Fruit fly (Drosophila melanogaster) whole organism, prepupa: ENCODE data around the gene Mnr.
A peak's percentile ranks its signal among the peaks of the same experiment; 100 is the strongest.

ENCODE experiments used
- Blimp-1 ChIP-seq: fragments of 200-800 bp; sonication (Bioruptor generic); optimal IDR thresholded peaks from 3 replicates; lab custom pipeline; 2017; ENCODE audit warnings: missing biosample characterization, missing genetic modification characterization, mild to moderate bottlenecking, moderate library complexity, missing genetic modification reagents
- CG10631 ChIP-seq: fragments of 200-800 bp; sonication (Bioruptor generic); optimal IDR thresholded peaks from 2 replicates; lab custom pipeline; 2016; ENCODE audit warnings: missing biosample characterization, missing genetic modification characterization
- CG10669 ChIP-seq: fragments of 200-800 bp; sonication (Bioruptor generic); optimal IDR thresholded peaks from 3 replicates; lab custom pipeline; 2018; ENCODE audit warnings: missing biosample characterization, mild to moderate bottlenecking, missing genetic modification characterization, moderate library complexity
- CG11294 ChIP-seq: fragments of 200-800 bp; sonication (Bioruptor generic); IDR thresholded peaks from 2 replicates; pipeline ENCODE4 v1.3.6; 2022; ENCODE audit warnings: missing biosample characterization, missing genetic modification characterization
- CG11762 ChIP-seq: fragments of 200-800 bp; sonication (Bioruptor generic); optimal IDR thresholded peaks from 3 replicates; lab custom pipeline; 2016; ENCODE audit warnings: missing biosample characterization, missing genetic modification characterization; ENCODE audit not compliant: insufficient read depth
- CG11902 ChIP-seq: fragments of 200-800 bp; sonication (Bioruptor generic); optimal IDR thresholded peaks from 3 replicates; lab custom pipeline; 2016; ENCODE audit warnings: missing biosample characterization, missing genetic modification characterization
- CG15336 ChIP-seq: fragments of 200-800 bp; sonication (Bioruptor generic); IDR thresholded peaks from 2 replicates; pipeline ENCODE4 v1.3.6; 2022; ENCODE audit warnings: missing biosample characterization, missing genetic modification characterization
- CG1621 ChIP-seq: fragments of 200-800 bp; sonication (Bioruptor generic); optimal IDR thresholded peaks from 3 replicates; lab custom pipeline; 2018; ENCODE audit warnings: missing biosample characterization, mild to moderate bottlenecking, missing genetic modification characterization
- CG3032 ChIP-seq: fragments of 200-800 bp; optimal IDR thresholded peaks from 2 replicates; lab custom pipeline; 2019; ENCODE audit warnings: missing biosample characterization, mild to moderate bottlenecking, missing genetic modification characterization, moderate library complexity
- CG32006 ChIP-seq: fragments of 200-800 bp; sonication (Bioruptor generic); optimal IDR thresholded peaks from 3 replicates; lab custom pipeline; 2017; ENCODE audit warnings: missing biosample characterization, mild to moderate bottlenecking, missing genetic modification characterization
- CG4318 ChIP-seq: fragments of 200-800 bp; sonication (Bioruptor generic); optimal IDR thresholded peaks from 3 replicates; lab custom pipeline; 2017; ENCODE audit warnings: missing biosample characterization, mild to moderate bottlenecking, missing genetic modification characterization
- CG6163 ChIP-seq: fragments of 200-800 bp; sonication (Bioruptor generic); IDR thresholded peaks from 3 replicates; pipeline ENCODE4 v1.3.6; 2022; ENCODE audit warnings: missing biosample characterization, missing genetic modification characterization
- CG6792 ChIP-seq: fragments of 200-800 bp; sonication (Bioruptor generic); optimal IDR thresholded peaks from 3 replicates; lab custom pipeline; 2016; ENCODE audit warnings: missing biosample characterization, missing genetic modification characterization
- CG8119 ChIP-seq: fragments of 200-800 bp; sonication (Bioruptor generic); IDR thresholded peaks from 3 replicates; pipeline ENCODE4 v1.3.6; 2022; ENCODE audit warnings: missing biosample characterization, missing genetic modification characterization
- CG8632 ChIP-seq: fragments of 200-800 bp; sonication (Bioruptor generic); optimal IDR thresholded peaks from 3 replicates; lab custom pipeline; 2016; ENCODE audit warnings: missing biosample characterization, missing genetic modification characterization
- CG9139 ChIP-seq: fragments of 200-800 bp; sonication (Bioruptor generic); optimal IDR thresholded peaks from 3 replicates; lab custom pipeline; 2017; ENCODE audit warnings: missing biosample characterization, mild to moderate bottlenecking, missing genetic modification characterization
- Eip75B ChIP-seq: fragments of 200-800 bp; sonication (Bioruptor generic); optimal IDR thresholded peaks from 3 replicates; lab custom pipeline; 2016; ENCODE audit warnings: missing biosample characterization, missing genetic modification characterization
- Eip78C ChIP-seq: fragments of 200-800 bp; sonication (Bioruptor generic); peaks from one replicate; lab custom pipeline; 2016; ENCODE audit warnings: missing biosample characterization, missing genetic modification characterization
- Eip93F ChIP-seq: fragments of 200-800 bp; sonication (Bioruptor generic); optimal IDR thresholded peaks from 2 replicates; lab custom pipeline; 2016; ENCODE audit warnings: missing biosample characterization, mild to moderate bottlenecking, missing genetic modification characterization
- Ets21C ChIP-seq: fragments of 200-800 bp; sonication (Bioruptor generic); optimal IDR thresholded peaks from 3 replicates; lab custom pipeline; 2016; ENCODE audit warnings: missing biosample characterization, missing genetic modification characterization
- Ets96B ChIP-seq: fragments of 200-800 bp; optimal IDR thresholded peaks from 2 replicates; lab custom pipeline; 2019; ENCODE audit warnings: missing biosample characterization, mild to moderate bottlenecking, missing genetic modification characterization, moderate library complexity
- Hr38 ChIP-seq: sonication (Bioruptor generic); optimal IDR thresholded peaks from 2 replicates; lab custom pipeline; 2016; ENCODE audit warnings: missing biosample characterization, missing genetic modification characterization
- Hr39 ChIP-seq: fragments of 200-800 bp; sonication (Bioruptor generic); optimal IDR thresholded peaks from 2 replicates; lab custom pipeline; 2016; ENCODE audit warnings: missing biosample characterization, missing genetic modification characterization
- Hr4 ChIP-seq: fragments of 200-800 bp; sonication (Bioruptor generic); optimal IDR thresholded peaks from 3 replicates; lab custom pipeline; 2016; ENCODE audit warnings: missing biosample characterization, missing genetic modification characterization
- Met ChIP-seq: fragments of 200-800 bp; sonication (Bioruptor generic); optimal IDR thresholded peaks from 3 replicates; lab custom pipeline; 2016; ENCODE audit warnings: missing biosample characterization, missing genetic modification characterization
- OdsH ChIP-seq: fragments of 200-800 bp; sonication (Bioruptor generic); optimal IDR thresholded peaks from 3 replicates; lab custom pipeline; 2016; ENCODE audit warnings: missing biosample characterization, missing genetic modification characterization
- Smox ChIP-seq: fragments of 200-800 bp; sonication (Bioruptor generic); optimal IDR thresholded peaks from 3 replicates; lab custom pipeline; 2016; ENCODE audit warnings: missing biosample characterization, missing genetic modification characterization
- Sox102F ChIP-seq: fragments of 200-800 bp; sonication (Bioruptor generic); optimal IDR thresholded peaks from 2 replicates; lab custom pipeline; 2016; ENCODE audit warnings: missing biosample characterization, mild to moderate bottlenecking, missing genetic modification characterization
- Sox14 ChIP-seq: fragments of 200-800 bp; sonication (Bioruptor generic); optimal IDR thresholded peaks from 3 replicates; lab custom pipeline; 2016; ENCODE audit warnings: missing biosample characterization, missing genetic modification characterization
- Sox15 ChIP-seq: fragments of 200-800 bp; sonication (Bioruptor generic); optimal IDR thresholded peaks from 3 replicates; lab custom pipeline; 2016; ENCODE audit warnings: missing biosample characterization, missing genetic modification characterization
- achi ChIP-seq: fragments of 200-800 bp; sonication (Bioruptor generic); optimal IDR thresholded peaks from 3 replicates; lab custom pipeline; 2016; ENCODE audit warnings: missing biosample characterization, missing genetic modification characterization
- acj6 ChIP-seq: fragments of 200-800 bp; sonication (Bioruptor generic); optimal IDR thresholded peaks from 3 replicates; lab custom pipeline; 2016; ENCODE audit warnings: missing biosample characterization, missing genetic modification characterization
- cyc ChIP-seq: fragments of 200-800 bp; sonication (Bioruptor generic); optimal IDR thresholded peaks from 3 replicates; lab custom pipeline; 2016; ENCODE audit warnings: missing biosample characterization, missing genetic modification characterization
- dac ChIP-seq: fragments of 200-800 bp; sonication (Bioruptor generic); optimal IDR thresholded peaks from 2 replicates; lab custom pipeline; 2017; ENCODE audit warnings: missing biosample characterization, mild to moderate bottlenecking, missing genetic modification characterization
- eg ChIP-seq: fragments of 200-800 bp; sonication (Bioruptor generic); IDR thresholded peaks from 3 replicates; pipeline ENCODE4 v1.3.6; 2022; ENCODE audit warnings: missing biosample characterization, missing genetic modification characterization
- esn ChIP-seq: fragments of 200-800 bp; sonication (Bioruptor generic); optimal IDR thresholded peaks from 2 replicates; lab custom pipeline; 2016; ENCODE audit warnings: missing biosample characterization, mild to moderate bottlenecking, missing genetic modification characterization, moderate library complexity
- fd85E ChIP-seq: fragments of 200-800 bp; sonication (Bioruptor generic); optimal IDR thresholded peaks from 3 replicates; lab custom pipeline; 2016; ENCODE audit warnings: missing biosample characterization, missing genetic modification characterization
- fkh ChIP-seq: fragments of 200-800 bp; sonication (Bioruptor generic); optimal IDR thresholded peaks from 3 replicates; lab custom pipeline; 2017; ENCODE audit warnings: missing biosample characterization, mild to moderate bottlenecking, missing genetic modification characterization, moderate library complexity
- lz ChIP-seq: fragments of 200-800 bp; sonication (Bioruptor generic); optimal IDR thresholded peaks from 3 replicates; lab custom pipeline; 2016; ENCODE audit warnings: missing biosample characterization, missing genetic modification characterization
- net ChIP-seq: fragments of 200-800 bp; sonication (Bioruptor generic); optimal IDR thresholded peaks from 3 replicates; lab custom pipeline; 2016; ENCODE audit warnings: missing biosample characterization, missing genetic modification characterization
- pdm3 ChIP-seq: fragments of 200-800 bp; sonication (Bioruptor generic); optimal IDR thresholded peaks from 3 replicates; lab custom pipeline; 2016; ENCODE audit warnings: missing biosample characterization, missing genetic modification characterization
- salr ChIP-seq, 2 experiments: fragments of 200-800 bp; sonication (Bioruptor generic); optimal IDR thresholded peaks; 3 replicates each; lab custom pipeline; 2016 to 2018; ENCODE audit warnings: missing biosample characterization in 2 of 2, missing genetic modification characterization in 2 of 2, mild to moderate bottlenecking in 1 of 2
- spab ChIP-seq: fragments of 200-800 bp; sonication (Bioruptor generic); optimal IDR thresholded peaks from 2 replicates; lab custom pipeline; 2017; ENCODE audit warnings: missing biosample characterization, mild to moderate bottlenecking, missing genetic modification characterization, missing genetic modification reagents
- ss ChIP-seq, 2 experiments: fragments of 200-800 bp; sonication (Bioruptor generic); optimal IDR thresholded peaks; 2 replicates in 1 of 2; 3 replicates in 1 of 2; lab custom pipeline; 2017 to 2018; ENCODE audit warnings: mild to moderate bottlenecking in 2 of 2, missing biosample characterization in 2 of 2, missing genetic modification characterization in 2 of 2, moderate library complexity in 1 of 2
- svp ChIP-seq: fragments of 200-800 bp; sonication (Bioruptor generic); peaks from one replicate; lab custom pipeline; 2016; ENCODE audit warnings: missing biosample characterization, missing genetic modification characterization
- topi ChIP-seq: fragments of 200-800 bp; sonication (Bioruptor generic); optimal IDR thresholded peaks from 3 replicates; lab custom pipeline; 2016; ENCODE audit warnings: missing biosample characterization, missing genetic modification characterization

Mnr gene

dm6 chrX:21241796-21242208, 39.2 kb downstream of the Mnr start (continued):
- no peak for TF ChIP-seq CG8632 (GFP tag; lab: Kevin White, UChicago)
- peak; percentile 88 for TF ChIP-seq fkh (GFP tag; lab: Kevin White, UChicago)
- no peak for TF ChIP-seq CG6792 (GFP tag; lab: Kevin White, UChicago)
- no peak for TF ChIP-seq CG4318
- no peak for TF ChIP-seq CG10631 (GFP tag; lab: Kevin White, UChicago)
- TF ChIP-seq fd85E (GFP tag; lab: Kevin White, UChicago), result no peak
- TF ChIP-seq spab (GFP tag; lab: Kevin White, UChicago), result no peak
- no peak for TF ChIP-seq acj6 (GFP tag; lab: Kevin White, UChicago)
- no peak for TF ChIP-seq Hr39
- TF ChIP-seq CG1621 (tag; lab: Kevin White, UChicago), result no peak
- TF ChIP-seq svp (GFP tag; lab: Kevin White, UChicago), result no peak
- no peak for TF ChIP-seq CG11762 (GFP tag; lab: Kevin White, UChicago)
- TF ChIP-seq, all 60 proteins: peak for 8

- TF ChIP-seq Ets21C (GFP tag; lab: Kevin White, UChicago), result no peak
- no peak for TF ChIP-seq CG8632 (GFP tag; lab: Kevin White, UChicago)
- TF ChIP-seq CG8119 (GFP tag; lab: Robert Waterston, UW), result no peak
- TF ChIP-seq Ets96B (tag; lab: Kevin White, UChicago), result no peak
- no peak for TF ChIP-seq lz (GFP tag; lab: Kevin White, UChicago)
- no peak for TF ChIP-seq CG11902 (GFP tag; lab: Kevin White, UChicago)
- no peak for TF ChIP-seq ss (GFP tag; optimal IDR thresholded peaks at IDR 0.05; lab: Kevin White, UChicago)
- TF ChIP-seq Eip78C (GFP tag; lab: Kevin White, UChicago), result peak; percentile 15
- peak; percentile 4 for TF ChIP-seq CG1621 (tag; lab: Kevin White, UChicago)
- no peak for TF ChIP-seq cyc
- TF ChIP-seq, all 60 proteins: peak for 2
Measured at dm6 chrX:21231829-21232228, 49.1 kb downstream of the Mnr start.

dm6 chrX:21226373-21226772, 54.6 kb downstream of the Mnr start:
- peak; percentile 17 for TF ChIP-seq CG10669 (GFP tag; lab: Kevin White, UChicago)
- TF ChIP-seq CG15336 (GFP tag; lab: Robert Waterston, UW), result no peak
- TF ChIP-seq svp (GFP tag; lab: Kevin White, UChicago), result peak; percentile 27
- TF ChIP-seq CG10631 (GFP tag; lab: Kevin White, UChicago), result no peak
- no peak for TF ChIP-seq fkh (GFP tag; lab: Kevin White, UChicago)
- TF ChIP-seq Smox (GFP tag; lab: Kevin White, UChicago), result no peak
- TF ChIP-seq CG11902 (GFP tag; lab: Kevin White, UChicago), result no peak
- no peak for TF ChIP-seq OdsH
- no peak for TF ChIP-seq CG4318
- no peak for TF ChIP-seq fd85E (GFP tag; lab: Kevin White, UChicago)
- no peak for TF ChIP-seq eg (GFP tag; lab: Robert Waterston, UW)
- TF ChIP-seq ss (GFP tag; optimal IDR thresholded peaks at IDR 0.05; lab: Kevin White, UChicago), result peak in 1 of 2 experiments; percentile 14
- TF ChIP-seq Met (GFP tag; lab: Kevin White, UChicago), result peak; percentile 11
- TF ChIP-seq CG6163, result no peak
- no peak for TF ChIP-seq Hr38 (GFP tag; lab: Kevin White, UChicago)
- TF ChIP-seq Sox15 (GFP tag; lab: Kevin White, UChicago), result no peak
- TF ChIP-seq Sox14 (GFP tag; lab: Kevin White, UChicago), result no peak
- no peak for TF ChIP-seq acj6 (GFP tag; lab: Kevin White, UChicago)
- no peak for TF ChIP-seq achi
- no peak for TF ChIP-seq Eip93F (GFP tag; lab: Kevin White, UChicago)
- TF ChIP-seq lz (GFP tag; lab: Kevin White, UChicago), result no peak
- no peak for TF ChIP-seq Hr39
- TF ChIP-seq net (GFP tag; lab: Kevin White, UChicago), result no peak
- TF ChIP-seq pdm3 (GFP tag; lab: Kevin White, UChicago), result no peak
- TF ChIP-seq Sox102F (GFP tag; lab: Kevin White, UChicago), result no peak
- no peak for TF ChIP-seq Hr4 (GFP tag; lab: Kevin White, UChicago)
- peak; percentile 27 for TF ChIP-seq Ets96B (tag; lab: Kevin White, UChicago)
- TF ChIP-seq esn (GFP tag; lab: Kevin White, UChicago), result peak; percentile 16
- no peak for TF ChIP-seq CG9139 (GFP tag; lab: Kevin White, UChicago)
- TF ChIP-seq CG32006 (GFP tag; lab: Kevin White, UChicago), result peak; percentile 10
- TF ChIP-seq CG3032, result no peak
- TF ChIP-seq Eip75B (GFP tag; lab: Kevin White, UChicago), result no peak
- no peak for TF ChIP-seq topi (GFP tag; lab: Kevin White, UChicago)
- no peak for TF ChIP-seq salr (GFP tag; optimal IDR thresholded peaks at IDR 0.05; lab: Kevin White, UChicago)
- TF ChIP-seq CG11294 (GFP tag; lab: Robert Waterston, UW), result no peak
- no peak for TF ChIP-seq CG6792 (GFP tag; lab: Kevin White, UChicago)
- no peak for TF ChIP-seq dac (GFP tag; lab: Kevin White, UChicago)
- TF ChIP-seq Blimp-1 (GFP tag; lab: Kevin White, UChicago), result no peak
- TF ChIP-seq Eip78C (GFP tag; lab: Kevin White, UChicago), result peak; percentile 18
- TF ChIP-seq cyc, result peak; percentile 3
- no peak for TF ChIP-seq CG8119 (GFP tag; lab: Robert Waterston, UW)
